Worm (Caenorhabditis elegans): ENCODE measurements around the gene vha-9.

The vha-9 gene

ce11 chrII:10308726-10309125, 5.2 kb upstream of the vha-9 start, which contains the start of gene gcy-4:
TSS of gene gcy-4 (minus strand) at chrII:10308826.
- no peak for TF ChIP-seq ZK546.5 (tag; optimal IDR thresholded peaks at IDR 0.05)
- TF ChIP-seq nhr-237 (tag; optimal IDR thresholded peaks at IDR 0.05): no peak
- no peak for TF ChIP-seq nhr-77 (tag; optimal IDR thresholded peaks at IDR 0.05)
- TF ChIP-seq zag-1 (tag; optimal IDR thresholded peaks at IDR 0.05): no peak
- no peak for TF ChIP-seq blmp-1 (tag; optimal IDR thresholded peaks at IDR 0.05; ENCODE audit: insufficient read depth)
- no peak for TF ChIP-seq F13H6.1 (tag; optimal IDR thresholded peaks at IDR 0.05)
- no peak for TF ChIP-seq dmd-4 (tag; optimal IDR thresholded peaks at IDR 0.05)
- TF ChIP-seq mbf-1 (tag; optimal IDR thresholded peaks at IDR 0.05): no peak
- TF ChIP-seq ceh-82 (tag; optimal IDR thresholded peaks at IDR 0.05): no peak
- TF ChIP-seq nhr-23 (tag; optimal IDR thresholded peaks at IDR 0.05): no peak
- no peak for TF ChIP-seq elt-1 (tag; optimal IDR thresholded peaks at IDR 0.05)
- TF ChIP-seq nhr-10 (tag; optimal IDR thresholded peaks at IDR 0.05): no peak
- no peak for TF ChIP-seq ztf-11 (tag; optimal IDR thresholded peaks at IDR 0.05)
- TF ChIP-seq lin-11 (tag; optimal IDR thresholded peaks at IDR 0.05): no peak
- no peak for TF ChIP-seq gmeb-1 (tag; optimal IDR thresholded peaks at IDR 0.05)
- TF ChIP-seq ama-1 (optimal IDR thresholded peaks at IDR 0.05): no peak
- no peak for TF ChIP-seq lin-13 (GFP tag; optimal IDR thresholded peaks at IDR 0.05)
- no peak for TF ChIP-seq unc-55 (GFP tag; optimal IDR thresholded peaks at IDR 0.05)

DNA sequence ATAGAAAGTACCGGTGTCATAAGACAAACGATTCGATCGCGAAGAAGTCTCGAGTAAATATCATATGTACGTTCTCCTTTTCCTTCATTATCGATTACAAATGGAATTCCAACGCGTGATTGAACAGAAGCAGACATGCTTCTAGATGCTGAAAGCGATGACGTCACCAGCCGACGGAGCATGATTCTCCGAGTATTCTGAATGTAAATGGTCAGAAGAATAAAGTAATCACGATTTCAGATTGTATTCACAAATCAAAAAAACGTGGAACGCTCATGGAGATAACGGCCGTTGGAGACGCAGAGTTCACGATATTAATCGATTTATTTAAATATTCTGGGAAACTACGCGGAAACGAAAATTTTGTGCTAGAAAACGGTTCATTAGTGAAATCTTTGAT, 867 bp downstream of the vha-9 start, which contains the start of gene clpp-1:
clpp-1 (minus strand) TSS at position 197 of the 400 bp plus-strand sequence.
- TF ChIP-seq lsy-2 (tag; optimal IDR thresholded peaks at IDR 0.05) (peak in 1 of 2 experiments; percentile 29), crh-2 (tag; optimal IDR thresholded peaks at IDR 0.05) (peak; percentile 5), aly-2 (tag; optimal IDR thresholded peaks at IDR 0.05) (no peak), unc-55 (GFP tag; optimal IDR thresholded peaks at IDR 0.05) (no peak), nhr-11 (tag; optimal IDR thresholded peaks at IDR 0.05) (no peak), mab-5 (tag; optimal IDR thresholded peaks at IDR 0.05) (no peak), unc-39 (tag; optimal IDR thresholded peaks at IDR 0.05) (no peak), sma-3 (GFP tag; optimal IDR thresholded peaks at IDR 0.05) (no peak), F13H6.1 (tag; optimal IDR thresholded peaks at IDR 0.05) (no peak), dmd-4 (tag; optimal IDR thresholded peaks at IDR 0.05) (no peak), nhr-10 (tag; optimal IDR thresholded peaks at IDR 0.05) (no peak), lin-13 (GFP tag; optimal IDR thresholded peaks at IDR 0.05) (no peak), sma-9 (GFP tag; optimal IDR thresholded peaks at IDR 0.05) (peak; percentile 23), sma-9 (tag; optimal IDR thresholded peaks at IDR 0.05) (no peak), snpc-4 (tag; optimal IDR thresholded peaks at IDR 0.05) (no peak), R02D3.7 (tag; optimal IDR thresholded peaks at IDR 0.05) (no peak), zag-1 (tag; optimal IDR thresholded peaks at IDR 0.05) (no peak), Y55F3AM.14 (GFP tag; optimal IDR thresholded peaks at IDR 0.05) (no peak), skn-1 (tag; optimal IDR thresholded peaks at IDR 0.05) (no peak), lin-39 (tag; optimal IDR thresholded peaks at IDR 0.05) (no peak), mbf-1 (tag; optimal IDR thresholded peaks at IDR 0.05) (no peak), gmeb-1 (tag; optimal IDR thresholded peaks at IDR 0.05) (peak; percentile 43), ceh-16 (tag; optimal IDR thresholded peaks at IDR 0.05) (no peak), fos-1 (tag; optimal IDR thresholded peaks at IDR 0.05) (no peak), nhr-25 (tag; optimal IDR thresholded peaks at IDR 0.05) (no peak), elt-1 (tag; optimal IDR thresholded peaks at IDR 0.05) (no peak), egl-27 (tag; optimal IDR thresholded peaks at IDR 0.05) (no peak), mdl-1 (tag; optimal IDR thresholded peaks at IDR 0.05) (no peak), nhr-23 (tag; optimal IDR thresholded peaks at IDR 0.05) (no peak), ama-1 (optimal IDR thresholded peaks at IDR 0.05) (peak; percentile 58), nhr-129 (tag; optimal IDR thresholded peaks at IDR 0.05) (peak; percentile 36), lin-11 (tag; optimal IDR thresholded peaks at IDR 0.05) (no peak), ZK546.5 (tag; optimal IDR thresholded peaks at IDR 0.05) (no peak), nhr-21 (tag; optimal IDR thresholded peaks at IDR 0.05) (no peak), nhr-12 (tag; optimal IDR thresholded peaks at IDR 0.05) (no peak), sem-4 (tag; optimal IDR thresholded peaks at IDR 0.05) (no peak), ztf-11 (tag; optimal IDR thresholded peaks at IDR 0.05) (no peak), ztf-4 (tag; optimal IDR thresholded peaks at IDR 0.05) (no peak)

- TF ChIP-seq snpc-4 (tag; optimal IDR thresholded peaks at IDR 0.05) (peak; percentile 45), sma-9 (GFP tag; optimal IDR thresholded peaks at IDR 0.05) (peak; percentile 74), sma-9 (tag; optimal IDR thresholded peaks at IDR 0.05) (no peak), lsy-2 (tag; optimal IDR thresholded peaks at IDR 0.05) (peak; percentile 79 to 84), ZK546.5 (tag; optimal IDR thresholded peaks at IDR 0.05) (peak; percentile 2), dmd-4 (tag; optimal IDR thresholded peaks at IDR 0.05) (no peak), nhr-23 (tag; optimal IDR thresholded peaks at IDR 0.05) (no peak), lin-13 (GFP tag; optimal IDR thresholded peaks at IDR 0.05) (peak; percentile 77), crh-2 (tag; optimal IDR thresholded peaks at IDR 0.05) (peak; percentile 74), C34F6.9 (tag; optimal IDR thresholded peaks at IDR 0.05) (peak; percentile 84), lin-11 (tag; optimal IDR thresholded peaks at IDR 0.05) (peak; percentile 81), elt-1 (tag; optimal IDR thresholded peaks at IDR 0.05) (no peak), nhr-11 (tag; optimal IDR thresholded peaks at IDR 0.05) (no peak), Y55F3AM.14 (GFP tag; optimal IDR thresholded peaks at IDR 0.05) (peak; percentile 4), ceh-82 (tag; optimal IDR thresholded peaks at IDR 0.05) (no peak), unc-55 (GFP tag; optimal IDR thresholded peaks at IDR 0.05) (peak; percentile 91), nhr-25 (tag; optimal IDR thresholded peaks at IDR 0.05) (peak; percentile 27), mab-5 (tag; optimal IDR thresholded peaks at IDR 0.05) (no peak), fos-1 (tag; optimal IDR thresholded peaks at IDR 0.05) (peak; percentile 52), sma-3 (GFP tag; optimal IDR thresholded peaks at IDR 0.05) (peak; percentile 62), unc-62 (GFP tag; optimal IDR thresholded peaks at IDR 0.05) (no peak), ztf-1 (GFP tag; conservative IDR thresholded peaks at IDR 0.05) (no peak), R02D3.7 (tag; optimal IDR thresholded peaks at IDR 0.05) (peak; percentile 26), zag-1 (tag; optimal IDR thresholded peaks at IDR 0.05) (peak; percentile 33), gmeb-1 (tag; optimal IDR thresholded peaks at IDR 0.05) (peak; percentile 94), nhr-129 (tag; optimal IDR thresholded peaks at IDR 0.05) (peak; percentile 82), nhr-6 (tag; optimal IDR thresholded peaks at IDR 0.05) (peak; percentile 55), egl-27 (tag; optimal IDR thresholded peaks at IDR 0.05) (peak; percentile 46), F13H6.1 (tag; optimal IDR thresholded peaks at IDR 0.05) (peak; percentile 78), nhr-21 (tag; optimal IDR thresholded peaks at IDR 0.05) (peak; percentile 46), skn-1 (tag; optimal IDR thresholded peaks at IDR 0.05) (no peak)
Observed at ce11 chrII:10300954-10301353, 2.6 kb downstream of the vha-9 start, which contains the start of gene mdt-22. TSS of gene mdt-22 (plus strand) at chrII:10301216.

All from whole organism, L2 larva.